Worm (Caenorhabditis elegans) whole organism, L1 larva: ENCODE measurements around the gene gadr-3.

Source experiments
- F16B12.6 ChIP-seq: fragments of 150-350 bp; optimal IDR thresholded peaks from 2 replicates; lab custom pipeline; 2014; ENCODE audit warnings: missing biosample characterization, missing genetic modification characterization
- Y116A8C.19 ChIP-seq: sonication (generic microtip); optimal IDR thresholded peaks from 2 replicates; lab custom pipeline; 2016; ENCODE audit warnings: missing compliant biosample characterization, missing genetic modification characterization, borderline replicate concordance
- aha-1 ChIP-seq: fragments of 150-350 bp; optimal IDR thresholded peaks from 2 replicates; lab custom pipeline; 2014; ENCODE audit warnings: missing biosample characterization, missing genetic modification characterization
- alr-1 ChIP-seq: fragments of 200-800 bp; sonication (Bioruptor generic); optimal IDR thresholded peaks from 2 replicates; lab custom pipeline; 2018; ENCODE audit warnings: borderline replicate concordance, mild to moderate bottlenecking, missing genetic modification characterization, missing compliant biosample characterization
- aly-2 ChIP-seq: fragments of 150-350 bp; optimal IDR thresholded peaks from 2 replicates; lab custom pipeline; 2014; ENCODE audit warnings: missing biosample characterization, missing genetic modification characterization
- ama-1 ChIP-seq: fragments of 150-350 bp; optimal IDR thresholded peaks from 2 replicates; lab custom pipeline; 2014
- ceh-63 ChIP-seq: fragments of 200-800 bp; sonication (Bioruptor generic); optimal IDR thresholded peaks from 2 replicates; lab custom pipeline; 2018; ENCODE audit warnings: mild to moderate bottlenecking, missing genetic modification characterization, missing compliant biosample characterization
- ceh-90 ChIP-seq: sonication (generic microtip); optimal IDR thresholded peaks from 2 replicates; lab custom pipeline; 2016; ENCODE audit warnings: missing genetic modification characterization, missing compliant biosample characterization
- dsc-1 ChIP-seq: sonication (generic microtip); optimal IDR thresholded peaks from 2 replicates; lab custom pipeline; 2016; ENCODE audit warnings: mild to moderate bottlenecking, missing genetic modification characterization, missing compliant biosample characterization
- efl-1 ChIP-seq, 4 experiments: fragments of 150-350 bp; optimal IDR thresholded peaks in 3 of 4; peaks in 1 of 4; 1 replicate in 1 of 4; 2 replicates in 3 of 4; lab custom pipeline; 2014; ENCODE audit warnings: missing biosample characterization in 2 of 4, missing genetic modification characterization in 2 of 4, missing genetic modification reagents in 2 of 4
- efl-3 ChIP-seq: fragments of 200-800 bp; sonication (Bioruptor generic); optimal IDR thresholded peaks from 2 replicates; lab custom pipeline; 2018; ENCODE audit warnings: mild to moderate bottlenecking, missing genetic modification characterization, missing compliant biosample characterization
- egl-13 ChIP-seq: sonication (generic microtip); optimal IDR thresholded peaks from 2 replicates; lab custom pipeline; 2016; ENCODE audit warnings: missing genotype, missing genetic modification reagents, missing genetic modification characterization, missing compliant biosample characterization
- elt-2 ChIP-seq: sonication (generic microtip); optimal IDR thresholded peaks from 2 replicates; lab custom pipeline; 2016; ENCODE audit warnings: missing genetic modification characterization, mild to moderate bottlenecking, inconsistent platforms, missing compliant biosample characterization, missing genetic modification reagents
- ets-5 ChIP-seq: fragments of 200-800 bp; sonication (Bioruptor generic); IDR thresholded peaks from 2 replicates; pipeline ENCODE4 v1.3.6; 2022; ENCODE audit warnings: missing genetic modification characterization, missing compliant biosample characterization
- fkh-10 ChIP-seq: sonication (generic microtip); optimal IDR thresholded peaks from 2 replicates; lab custom pipeline; 2017; ENCODE audit warnings: missing biosample characterization, missing genetic modification reagents, missing genetic modification characterization
- fos-1 ChIP-seq: fragments of 150-350 bp; optimal IDR thresholded peaks from 2 replicates; lab custom pipeline; 2014; ENCODE audit warnings: missing biosample characterization, missing genetic modification characterization
- grh-1 ChIP-seq: fragments of 200-800 bp; sonication (Bioruptor generic); IDR thresholded peaks from 2 replicates; pipeline ENCODE4 v1.3.6; 2022; ENCODE audit warnings: missing genetic modification reagents, missing genetic modification characterization, missing compliant biosample characterization
- hlh-17 ChIP-seq: fragments of 200-800 bp; sonication (Bioruptor generic); optimal IDR thresholded peaks from 2 replicates; lab custom pipeline; 2018; ENCODE audit warnings: missing genetic modification characterization, mild to moderate bottlenecking, missing compliant biosample characterization, moderate library complexity, borderline replicate concordance
- lin-13 ChIP-seq: fragments of 150-350 bp; optimal IDR thresholded peaks from 2 replicates; lab custom pipeline; 2014; ENCODE audit warnings: missing biosample characterization, missing genetic modification reagents, missing genetic modification characterization
- lin-14 ChIP-seq: fragments of 200-800 bp; sonication (Bioruptor generic); optimal IDR thresholded peaks from 2 replicates; lab custom pipeline; 2018; ENCODE audit warnings: mild to moderate bottlenecking, missing genetic modification characterization, moderate library complexity, missing compliant biosample characterization
- lin-15B ChIP-seq: fragments of 150-350 bp; sonication (generic microtip); optimal IDR thresholded peaks from 3 replicates; lab custom pipeline; 2014; ENCODE audit warnings: missing biosample characterization, missing genetic modification characterization
- lin-35 ChIP-seq, 2 experiments: fragments of 150-350 bp; optimal IDR thresholded peaks; 2 replicates each; lab custom pipeline; 2014; ENCODE audit warnings: missing biosample characterization in 2 of 2, missing genetic modification characterization in 2 of 2, missing genetic modification reagents in 2 of 2
- lir-3 ChIP-seq: sonication (generic microtip); optimal IDR thresholded peaks from 2 replicates; lab custom pipeline; 2016; ENCODE audit warnings: mild to moderate bottlenecking, missing genetic modification characterization, moderate library complexity, missing compliant biosample characterization; ENCODE audit not compliant: poor library complexity
- lsy-2 ChIP-seq, 2 experiments: fragments of 150-350 bp; optimal IDR thresholded peaks; 2 replicates each; lab custom pipeline; 2014; ENCODE audit warnings: missing biosample characterization in 2 of 2, missing genetic modification characterization in 2 of 2
- mab-9 ChIP-seq: fragments of 200-800 bp; sonication (Bioruptor generic); IDR thresholded peaks from 2 replicates; pipeline ENCODE4 v1.3.6; 2022; ENCODE audit warnings: missing genetic modification reagents, missing genetic modification characterization, missing compliant biosample characterization
- mef-2 ChIP-seq: fragments of 150-350 bp; optimal IDR thresholded peaks from 2 replicates; lab custom pipeline; 2014; ENCODE audit warnings: missing biosample characterization, missing genetic modification characterization
- nhr-11 ChIP-seq: fragments of 150-350 bp; optimal IDR thresholded peaks from 2 replicates; lab custom pipeline; 2014; ENCODE audit warnings: missing biosample characterization, missing genetic modification characterization
- nhr-19 ChIP-seq: fragments of 200-800 bp; sonication (Bioruptor generic); conservative IDR thresholded peaks from 2 replicates; pipeline ENCODE4 v1.3.6; 2022; ENCODE audit warnings: missing genetic modification characterization, missing compliant biosample characterization
- nhr-20 ChIP-seq: sonication (generic microtip); optimal IDR thresholded peaks from 2 replicates; lab custom pipeline; 2016; ENCODE audit warnings: mild to moderate bottlenecking, missing genetic modification characterization, missing compliant biosample characterization
- nhr-28 ChIP-seq: fragments of 150-350 bp; optimal IDR thresholded peaks from 2 replicates; lab custom pipeline; 2014; ENCODE audit warnings: missing biosample characterization, missing genetic modification characterization
- nhr-47 ChIP-seq: sonication (generic microtip); optimal IDR thresholded peaks from 2 replicates; lab custom pipeline; 2016; ENCODE audit warnings: mild to moderate bottlenecking, missing genetic modification characterization, moderate library complexity, missing compliant biosample characterization
- nhr-77 ChIP-seq: fragments of 150-350 bp; optimal IDR thresholded peaks from 2 replicates; lab custom pipeline; 2014; ENCODE audit warnings: missing biosample characterization, missing genetic modification characterization
- pax-3 ChIP-seq: fragments of 200-800 bp; sonication (Bioruptor generic); optimal IDR thresholded peaks from 2 replicates; lab custom pipeline; 2018; ENCODE audit warnings: mild to moderate bottlenecking, missing genetic modification characterization, moderate library complexity, missing compliant biosample characterization
- rnt-1 ChIP-seq: sonication (generic microtip); optimal IDR thresholded peaks from 2 replicates; lab custom pipeline; 2016; ENCODE audit warnings: mild to moderate bottlenecking, missing genetic modification characterization, moderate library complexity, missing compliant biosample characterization
- snpc-4 ChIP-seq: fragments of 150-350 bp; optimal IDR thresholded peaks from 2 replicates; lab custom pipeline; 2014; ENCODE audit warnings: missing biosample characterization, missing genetic modification characterization
- snu-23 ChIP-seq: sonication (generic microtip); optimal IDR thresholded peaks from 2 replicates; lab custom pipeline; 2016; ENCODE audit warnings: missing genetic modification characterization, missing compliant biosample characterization
- sup-37 ChIP-seq: fragments of 200-800 bp; sonication (Bioruptor generic); optimal IDR thresholded peaks from 2 replicates; lab custom pipeline; 2018; ENCODE audit warnings: mild to moderate bottlenecking, missing genetic modification characterization, missing compliant biosample characterization
- tbx-2 ChIP-seq: sonication (generic microtip); optimal IDR thresholded peaks from 2 replicates; lab custom pipeline; 2016; ENCODE audit warnings: missing genetic modification characterization, missing compliant biosample characterization
- unc-130 ChIP-seq: fragments of 150-350 bp; optimal IDR thresholded peaks from 2 replicates; lab custom pipeline; 2017; ENCODE audit warnings: missing biosample characterization, missing genetic modification characterization, inconsistent platforms
- unc-62 ChIP-seq: fragments of 150-350 bp; optimal IDR thresholded peaks from 2 replicates; lab custom pipeline; 2014; ENCODE audit warnings: missing biosample characterization, missing genetic modification reagents, missing genetic modification characterization
- vab-15 ChIP-seq: sonication (generic microtip); optimal IDR thresholded peaks from 2 replicates; lab custom pipeline; 2017; ENCODE audit warnings: missing genotype, mild to moderate bottlenecking, missing genetic modification characterization, missing compliant biosample characterization
- xbp-1 ChIP-seq: sonication (generic microtip); optimal IDR thresholded peaks from 2 replicates; lab custom pipeline; 2016; ENCODE audit warnings: missing genetic modification characterization, missing compliant biosample characterization
- zag-1 ChIP-seq: fragments of 150-350 bp; optimal IDR thresholded peaks from 2 replicates; lab custom pipeline; 2014; ENCODE audit warnings: missing biosample characterization, missing genetic modification characterization
- zip-4 ChIP-seq: fragments of 200-800 bp; sonication (Bioruptor generic); optimal IDR thresholded peaks from 2 replicates; lab custom pipeline; 2018; ENCODE audit warnings: mild to moderate bottlenecking, missing genetic modification characterization, moderate library complexity, missing compliant biosample characterization
- ztf-11 ChIP-seq, 2 experiments: sonication (generic microtip); optimal IDR thresholded peaks; 2 replicates each; lab custom pipeline; 2016 to 2017; ENCODE audit warnings: missing genetic modification characterization in 2 of 2, missing biosample characterization in 1 of 2, missing compliant biosample characterization in 1 of 2
- ztf-4 ChIP-seq: fragments of 150-350 bp; optimal IDR thresholded peaks from 2 replicates; lab custom pipeline; 2014; ENCODE audit warnings: missing biosample characterization, missing genetic modification characterization

Gene gadr-3

ce11 chrIII:6317345-6317744 is 31.6 kb upstream of the gadr-3 start (continued):
- TF ChIP-seq vab-15 (tag; lab: Kevin White, UChicago): no peak
- TF ChIP-seq lin-14: peak; percentile 79
- no peak for TF ChIP-seq alr-1 (tag; lab: Kevin White, UChicago)
- no peak for TF ChIP-seq nhr-28 (tag; lab: Kevin White, UChicago)
- TF ChIP-seq mef-2 (tag; lab: Kevin White, UChicago): no peak
- TF ChIP-seq mab-9 (GFP tag; lab: Robert Waterston, UW): no peak
- TF ChIP-seq ets-5 (GFP tag; lab: Robert Waterston, UW): no peak
- TF ChIP-seq nhr-77 (tag; lab: Kevin White, UChicago): no peak
- no peak for TF ChIP-seq ama-1 (lab: Kevin White, UChicago)
- no peak for TF ChIP-seq snpc-4 (tag; lab: Kevin White, UChicago)
- TF ChIP-seq elt-2 (tag; lab: Kevin White, UChicago): no peak
- no peak for TF ChIP-seq xbp-1
- TF ChIP-seq sup-37 (GFP tag; lab: Kevin White, UChicago): no peak
- no peak for TF ChIP-seq efl-3
- TF ChIP-seq nhr-20: no peak
- peak; percentile 98 for TF ChIP-seq fkh-10 (GFP tag; lab: Kevin White, UChicago)
- no peak for TF ChIP-seq lir-3 (tag; lab: Kevin White, UChicago)
- TF ChIP-seq ztf-4 (tag; lab: Kevin White, UChicago): no peak
- peak; percentile 18; the same call in 1 of the 2 replicates for TF ChIP-seq nhr-19 (GFP tag; lab: Robert Waterston, UW)
- TF ChIP-seq ztf-11 (tag; optimal IDR thresholded peaks at IDR 0.05; lab: Kevin White, UChicago): no peak
- TF ChIP-seq lin-15B (tag; lab: Kevin White, UChicago): no peak
- TF ChIP-seq lin-13 (GFP tag; lab: Kevin White, UChicago): no peak
- TF ChIP-seq lin-35 (GFP tag; optimal IDR thresholded peaks at IDR 0.05; lab: Kevin White, UChicago): no peak
- TF ChIP-seq zip-4 (GFP tag; lab: Kevin White, UChicago): no peak
- no peak for TF ChIP-seq zag-1 (tag; lab: Kevin White, UChicago)
- no peak for TF ChIP-seq nhr-11 (tag; lab: Kevin White, UChicago)
- TF ChIP-seq tbx-2 (tag; lab: Kevin White, UChicago): no peak
- TF ChIP-seq dsc-1 (tag; lab: Kevin White, UChicago): no peak
- no peak for TF ChIP-seq egl-13
- no peak for TF ChIP-seq pax-3 (tag; lab: Kevin White, UChicago)
- TF ChIP-seq Y116A8C.19 (tag; lab: Kevin White, UChicago): no peak
- TF ChIP-seq rnt-1 (tag; lab: Kevin White, UChicago): no peak
- no peak for TF ChIP-seq efl-1 (optimal IDR thresholded peaks at IDR 0.05; lab: Kevin White, UChicago)
- no peak for TF ChIP-seq efl-1 (GFP tag; optimal IDR thresholded peaks at IDR 0.05 in 1 of 2; lab: Kevin White, UChicago)
- peak in 1 of 2 experiments; percentile 5 for TF ChIP-seq lsy-2 (tag; optimal IDR thresholded peaks at IDR 0.05; lab: Kevin White, UChicago)
- TF ChIP-seq nhr-47 (tag; lab: Kevin White, UChicago): peak; percentile 48
- TF ChIP-seq aly-2: no peak
- no peak for TF ChIP-seq ceh-63
- TF ChIP-seq aha-1: no peak
- TF ChIP-seq ceh-90: no peak

- TF ChIP-seq snu-23 (GFP tag; lab: Kevin White, UChicago) (no peak), grh-1 (GFP tag; lab: Robert Waterston, UW) (no peak), hlh-17 (no peak), efl-3 (no peak), ztf-4 (tag; lab: Kevin White, UChicago) (no peak), lin-35 (GFP tag; optimal IDR thresholded peaks at IDR 0.05; lab: Kevin White, UChicago) (no peak), nhr-19 (GFP tag; lab: Robert Waterston, UW) (no peak), unc-62 (no peak), fos-1 (tag; lab: Kevin White, UChicago) (no peak), unc-130 (tag; lab: Kevin White, UChicago) (no peak), F16B12.6 (tag; lab: Kevin White, UChicago) (no peak)
Measured at ce11 chrIII:6316795-6317194, 31.0 kb upstream of the gadr-3 start.
